Fruit fly (Drosophila melanogaster) S2 (cell line): ENCODE results near the gene CG7766.

Source experiments
- CG8478 ChIP-seq: fragments of >200 bp; optimal IDR thresholded peaks from 2 replicates; lab custom pipeline; 2018
- CTCF ChIP-seq, 2 experiments: fragments of >200 bp; optimal IDR thresholded peaks; 2 replicates each; lab custom pipeline; 2018

DNA sequence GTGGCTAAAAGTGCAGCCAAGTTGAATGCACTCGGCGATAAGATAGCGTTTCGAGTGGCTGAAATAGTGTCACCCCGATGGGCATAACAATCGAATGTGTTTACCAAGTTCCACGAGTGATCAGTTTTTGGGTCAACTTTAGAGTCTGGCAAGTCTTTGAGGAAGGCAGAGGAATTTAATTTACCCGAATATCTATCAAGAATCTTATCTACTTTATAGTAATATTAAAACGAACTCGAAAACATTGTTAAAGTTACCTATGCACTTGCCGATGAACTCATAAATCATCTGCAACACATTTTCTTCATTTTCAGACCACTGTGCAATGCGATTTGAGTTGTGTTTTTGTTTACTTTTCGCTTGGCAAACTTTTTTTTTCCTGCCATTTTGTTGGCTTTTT, 42.2 kb downstream of the CG7766 start:
- TF ChIP-seq CTCF (optimal IDR thresholded peaks at IDR 0.05; lab: Kevin White, UChicago), result no peak
- TF ChIP-seq CG8478, result no peak
